Worm (Caenorhabditis elegans): Measurements from ENCODE around the gene ify-1.

Gene ify-1

ce11 chrII:5022381-5022855 lies 32.6 kb downstream of the ify-1 start, which contains the start of the genes nsy-1 and F59A6.13:
TSS of gene nsy-1 (plus strand) at chrII:5022757.
TSS of gene F59A6.13 (plus strand) at chrII:5022805.
- TF ChIP-seq hlh-1 (tag; optimal IDR thresholded peaks at IDR 0.05): no peak
- no peak for TF ChIP-seq M03D4.4 (tag; optimal IDR thresholded peaks at IDR 0.05)
- no peak for TF ChIP-seq elt-1 (tag; optimal IDR thresholded peaks at IDR 0.05; ENCODE audit: borderline replicate concordance, insufficient read depth)
- no peak for TF ChIP-seq elt-3 (tag; optimal IDR thresholded peaks at IDR 0.05)
- no peak for TF ChIP-seq unc-62 (GFP tag; optimal IDR thresholded peaks at IDR 0.05)
- TF ChIP-seq tbx-8 (GFP tag; optimal IDR thresholded peaks at IDR 0.05): no peak
- no peak for TF ChIP-seq lin-32 (GFP tag; optimal IDR thresholded peaks at IDR 0.05)
- no peak for TF ChIP-seq mls-2 (tag; optimal IDR thresholded peaks at IDR 0.05)

- TF ChIP-seq unc-62 (GFP tag; optimal IDR thresholded peaks at IDR 0.05) (no peak), hlh-1 (tag; optimal IDR thresholded peaks at IDR 0.05) (no peak), lin-32 (GFP tag; optimal IDR thresholded peaks at IDR 0.05) (no peak), zip-8 (tag; optimal IDR thresholded peaks at IDR 0.05) (no peak), mep-1 (tag; optimal IDR thresholded peaks at IDR 0.05) (no peak), cnd-1 (tag; optimal IDR thresholded peaks at IDR 0.05) (no peak), drap-1 (GFP tag; optimal IDR thresholded peaks at IDR 0.05) (no peak), pha-4 (tag; optimal IDR thresholded peaks at IDR 0.05) (no peak), ham-2 (GFP tag; optimal IDR thresholded peaks at IDR 0.05) (no peak), elt-3 (tag; optimal IDR thresholded peaks at IDR 0.05) (no peak), snpc-4 (tag; optimal IDR thresholded peaks at IDR 0.05) (no peak), lsy-2 (tag; optimal IDR thresholded peaks at IDR 0.05) (no peak)
Measured at ce11 chrII:5021518-5021917, 33.5 kb downstream of the ify-1 start.

- TF ChIP-seq nhr-12 (tag; optimal IDR thresholded peaks at IDR 0.05): no peak
- TF ChIP-seq ham-2 (GFP tag; optimal IDR thresholded peaks at IDR 0.05): no peak
- no peak for TF ChIP-seq mab-5 (tag; optimal IDR thresholded peaks at IDR 0.05)
- TF ChIP-seq lin-13 (tag; optimal IDR thresholded peaks at IDR 0.05): no peak
- no peak for TF ChIP-seq elt-3 (tag; optimal IDR thresholded peaks at IDR 0.05)
- no peak for TF ChIP-seq ceh-43 (GFP tag; optimal IDR thresholded peaks at IDR 0.05)
- no peak for TF ChIP-seq ceh-83 (GFP tag; optimal IDR thresholded peaks at IDR 0.05)
- TF ChIP-seq nhr-2 (tag; optimal IDR thresholded peaks at IDR 0.05): no peak
- no peak for TF ChIP-seq tbx-8 (GFP tag; optimal IDR thresholded peaks at IDR 0.05)
- TF ChIP-seq mep-1 (tag; optimal IDR thresholded peaks at IDR 0.05): no peak
- TF ChIP-seq nhr-76 (tag; optimal IDR thresholded peaks at IDR 0.05): no peak
- no peak for TF ChIP-seq bed-3 (GFP tag; optimal IDR thresholded peaks at IDR 0.05)
- no peak for TF ChIP-seq ceh-39 (tag; optimal IDR thresholded peaks at IDR 0.05)
- TF ChIP-seq M03D4.4 (tag; optimal IDR thresholded peaks at IDR 0.05): no peak
- no peak for TF ChIP-seq blmp-1 (tag; optimal IDR thresholded peaks at IDR 0.05)
- no peak for TF ChIP-seq nhr-28 (tag; optimal IDR thresholded peaks at IDR 0.05)
- no peak for TF ChIP-seq unc-120 (tag; optimal IDR thresholded peaks at IDR 0.05; ENCODE audit: poor library complexity, severe bottlenecking)
- TF ChIP-seq cnd-1 (tag; optimal IDR thresholded peaks at IDR 0.05): no peak
Measured at ce11 chrII:5020513-5021081, 34.4 kb downstream of the ify-1 start.

ce11 chrII:5019389-5020108 lies 35.4 kb downstream of the ify-1 start:
- TF ChIP-seq nhr-2 (tag; optimal IDR thresholded peaks at IDR 0.05) (no peak), unc-62 (GFP tag; optimal IDR thresholded peaks at IDR 0.05) (no peak), M03D4.4 (tag; optimal IDR thresholded peaks at IDR 0.05) (no peak), elt-3 (tag; optimal IDR thresholded peaks at IDR 0.05) (peak; percentile 17)

- no peak for TF ChIP-seq mls-2 (tag; optimal IDR thresholded peaks at IDR 0.05)
- no peak for TF ChIP-seq cnd-1 (tag; optimal IDR thresholded peaks at IDR 0.05)
Measured at ce11 chrII:5018578-5018977, 36.4 kb downstream of the ify-1 start.

All from whole organism, mixed stage, embryonic.